Worm (Caenorhabditis elegans) whole organism, L1 larva: ENCODE measurements around the gene tsp-21.

Experiments used
- C34B4.2 ChIP-seq: sonication (generic microtip); optimal IDR thresholded peaks from 2 replicates; lab custom pipeline; 2017; ENCODE audit warnings: mild to moderate bottlenecking, missing genetic modification characterization, missing compliant biosample characterization
- Y116A8C.19 ChIP-seq: sonication (generic microtip); optimal IDR thresholded peaks from 2 replicates; lab custom pipeline; 2016; ENCODE audit warnings: missing compliant biosample characterization, missing genetic modification characterization, borderline replicate concordance
- alr-1 ChIP-seq: fragments of 200-800 bp; sonication (Bioruptor generic); optimal IDR thresholded peaks from 2 replicates; lab custom pipeline; 2018; ENCODE audit warnings: borderline replicate concordance, mild to moderate bottlenecking, missing genetic modification characterization, missing compliant biosample characterization
- ama-1 ChIP-seq: fragments of 150-350 bp; optimal IDR thresholded peaks from 2 replicates; lab custom pipeline; 2014
- blmp-1 ChIP-seq: fragments of 150-350 bp; optimal IDR thresholded peaks from 2 replicates; lab custom pipeline; 2014; ENCODE audit warnings: missing biosample characterization, missing genetic modification characterization
- ceh-63 ChIP-seq: fragments of 200-800 bp; sonication (Bioruptor generic); optimal IDR thresholded peaks from 2 replicates; lab custom pipeline; 2018; ENCODE audit warnings: mild to moderate bottlenecking, missing genetic modification characterization, missing compliant biosample characterization
- ceh-82 ChIP-seq, 3 experiments: fragments of 150-350 bp in 1 of 3; sonication (generic microtip) in 2 of 3; optimal IDR thresholded peaks; 2 replicates each; lab custom pipeline; 2014 to 2017; ENCODE audit warnings: missing biosample characterization in 3 of 3, missing genetic modification characterization in 3 of 3
- ceh-90 ChIP-seq: sonication (generic microtip); optimal IDR thresholded peaks from 2 replicates; lab custom pipeline; 2016; ENCODE audit warnings: missing genetic modification characterization, missing compliant biosample characterization
- dsc-1 ChIP-seq: sonication (generic microtip); optimal IDR thresholded peaks from 2 replicates; lab custom pipeline; 2016; ENCODE audit warnings: mild to moderate bottlenecking, missing genetic modification characterization, missing compliant biosample characterization
- efl-1 ChIP-seq, 4 experiments: fragments of 150-350 bp; optimal IDR thresholded peaks in 3 of 4; peaks in 1 of 4; 1 replicate in 1 of 4; 2 replicates in 3 of 4; lab custom pipeline; 2014; ENCODE audit warnings: missing biosample characterization in 2 of 4, missing genetic modification characterization in 2 of 4, missing genetic modification reagents in 2 of 4
- efl-3 ChIP-seq: fragments of 200-800 bp; sonication (Bioruptor generic); optimal IDR thresholded peaks from 2 replicates; lab custom pipeline; 2018; ENCODE audit warnings: mild to moderate bottlenecking, missing genetic modification characterization, missing compliant biosample characterization
- egl-27 ChIP-seq, 2 experiments: fragments of 150-350 bp in 1 of 2; sonication (generic microtip); optimal IDR thresholded peaks; 3 replicates each; lab custom pipeline; 2017 to 2018; ENCODE audit warnings: missing biosample characterization in 2 of 2, missing genetic modification characterization in 2 of 2, missing genetic modification reagents in 2 of 2
- elt-2 ChIP-seq: sonication (generic microtip); optimal IDR thresholded peaks from 2 replicates; lab custom pipeline; 2016; ENCODE audit warnings: missing genetic modification characterization, mild to moderate bottlenecking, inconsistent platforms, missing compliant biosample characterization, missing genetic modification reagents
- elt-3 ChIP-seq, 6 experiments: fragments of 150-350 bp in 1 of 6; sonication (generic microtip); optimal IDR thresholded peaks; 2 replicates each; lab custom pipeline; 2017 to 2018; ENCODE audit warnings: missing biosample characterization in 6 of 6, missing genetic modification characterization in 6 of 6, inconsistent platforms in 1 of 6
- ets-5 ChIP-seq: fragments of 200-800 bp; sonication (Bioruptor generic); IDR thresholded peaks from 2 replicates; pipeline ENCODE4 v1.3.6; 2022; ENCODE audit warnings: missing genetic modification characterization, missing compliant biosample characterization
- fkh-8 ChIP-seq: sonication (generic microtip); optimal IDR thresholded peaks from 2 replicates; lab custom pipeline; 2016; ENCODE audit warnings: mild to moderate bottlenecking, missing genetic modification characterization, missing compliant biosample characterization
- grh-1 ChIP-seq: fragments of 200-800 bp; sonication (Bioruptor generic); IDR thresholded peaks from 2 replicates; pipeline ENCODE4 v1.3.6; 2022; ENCODE audit warnings: missing genetic modification reagents, missing genetic modification characterization, missing compliant biosample characterization
- hlh-17 ChIP-seq: fragments of 200-800 bp; sonication (Bioruptor generic); optimal IDR thresholded peaks from 2 replicates; lab custom pipeline; 2018; ENCODE audit warnings: missing genetic modification characterization, mild to moderate bottlenecking, missing compliant biosample characterization, moderate library complexity, borderline replicate concordance
- irx-1 ChIP-seq: sonication (generic microtip); optimal IDR thresholded peaks from 2 replicates; lab custom pipeline; 2016; ENCODE audit warnings: missing genetic modification characterization, missing compliant biosample characterization
- isw-1 ChIP-seq: fragments of 200-800 bp; sonication (Bioruptor generic); IDR thresholded peaks from 2 replicates; pipeline ENCODE4 v1.3.6; 2022; ENCODE audit warnings: missing genetic modification characterization, missing compliant biosample characterization
- lin-13 ChIP-seq: fragments of 150-350 bp; optimal IDR thresholded peaks from 2 replicates; lab custom pipeline; 2014; ENCODE audit warnings: missing biosample characterization, missing genetic modification reagents, missing genetic modification characterization
- lin-15B ChIP-seq: fragments of 150-350 bp; sonication (generic microtip); optimal IDR thresholded peaks from 3 replicates; lab custom pipeline; 2014; ENCODE audit warnings: missing biosample characterization, missing genetic modification characterization
- lir-3 ChIP-seq: sonication (generic microtip); optimal IDR thresholded peaks from 2 replicates; lab custom pipeline; 2016; ENCODE audit warnings: mild to moderate bottlenecking, missing genetic modification characterization, moderate library complexity, missing compliant biosample characterization; ENCODE audit not compliant: poor library complexity
- lsy-2 ChIP-seq, 2 experiments: fragments of 150-350 bp; optimal IDR thresholded peaks; 2 replicates each; lab custom pipeline; 2014; ENCODE audit warnings: missing biosample characterization in 2 of 2, missing genetic modification characterization in 2 of 2
- mdl-1 ChIP-seq, 2 experiments: fragments of 150-350 bp; optimal IDR thresholded peaks; 2 replicates each; lab custom pipeline; 2014 to 2017; ENCODE audit warnings: missing biosample characterization in 2 of 2, missing genetic modification characterization in 2 of 2, inconsistent platforms in 1 of 2
- nhr-237 ChIP-seq: fragments of 150-350 bp; optimal IDR thresholded peaks from 2 replicates; lab custom pipeline; 2014; ENCODE audit warnings: missing biosample characterization, missing genetic modification characterization
- nhr-28 ChIP-seq: fragments of 150-350 bp; optimal IDR thresholded peaks from 2 replicates; lab custom pipeline; 2014; ENCODE audit warnings: missing biosample characterization, missing genetic modification characterization
- nhr-47 ChIP-seq: sonication (generic microtip); optimal IDR thresholded peaks from 2 replicates; lab custom pipeline; 2016; ENCODE audit warnings: mild to moderate bottlenecking, missing genetic modification characterization, moderate library complexity, missing compliant biosample characterization
- nhr-71 ChIP-seq: sonication (generic microtip); optimal IDR thresholded peaks from 2 replicates; lab custom pipeline; 2016; ENCODE audit warnings: mild to moderate bottlenecking, missing genetic modification characterization, moderate library complexity, missing compliant biosample characterization
- nhr-77 ChIP-seq: fragments of 150-350 bp; optimal IDR thresholded peaks from 2 replicates; lab custom pipeline; 2014; ENCODE audit warnings: missing biosample characterization, missing genetic modification characterization
- nhr-85 ChIP-seq: sonication (generic microtip); peaks from one replicate; lab custom pipeline; 2016; ENCODE audit warnings: missing genetic modification characterization, inconsistent platforms, missing compliant biosample characterization
- tlp-1 ChIP-seq: fragments of 150-350 bp; optimal IDR thresholded peaks from 2 replicates; lab custom pipeline; 2014; ENCODE audit warnings: missing biosample characterization, missing genetic modification characterization
- unc-62 ChIP-seq: fragments of 150-350 bp; optimal IDR thresholded peaks from 2 replicates; lab custom pipeline; 2014; ENCODE audit warnings: missing biosample characterization, missing genetic modification reagents, missing genetic modification characterization
- unc-86 ChIP-seq: sonication (generic microtip); optimal IDR thresholded peaks from 2 replicates; lab custom pipeline; 2016; ENCODE audit warnings: missing genetic modification characterization, missing compliant biosample characterization
- xbp-1 ChIP-seq: sonication (generic microtip); optimal IDR thresholded peaks from 2 replicates; lab custom pipeline; 2016; ENCODE audit warnings: missing genetic modification characterization, missing compliant biosample characterization
- zag-1 ChIP-seq: fragments of 150-350 bp; optimal IDR thresholded peaks from 2 replicates; lab custom pipeline; 2014; ENCODE audit warnings: missing biosample characterization, missing genetic modification characterization
- ztf-4 ChIP-seq: fragments of 150-350 bp; optimal IDR thresholded peaks from 2 replicates; lab custom pipeline; 2014; ENCODE audit warnings: missing biosample characterization, missing genetic modification characterization

tsp-21 gene

ce11 chrX:9932226-9932773 is at the start of gene tsp-21 (continued):
- peak; percentile 77 for TF ChIP-seq nhr-77 (tag; lab: Kevin White, UChicago)
- TF ChIP-seq C34B4.2 (tag; lab: Kevin White, UChicago), result no peak
- TF ChIP-seq Y116A8C.19 (tag; lab: Kevin White, UChicago), result no peak
- TF ChIP-seq xbp-1, result peak; percentile 62
- no peak for TF ChIP-seq ets-5 (GFP tag; lab: Robert Waterston, UW)
- peak; percentile 69 for TF ChIP-seq nhr-47 (tag; lab: Kevin White, UChicago)
- TF ChIP-seq nhr-237 (tag; lab: Kevin White, UChicago), result peak; percentile 71
- TF ChIP-seq ztf-4 (tag; lab: Kevin White, UChicago), result peak; percentile 52
- no peak for TF ChIP-seq hlh-17 (GFP tag; lab: Kevin White, UChicago)
- TF ChIP-seq ama-1 (lab: Kevin White, UChicago), result no peak
- TF ChIP-seq elt-2 (tag; lab: Kevin White, UChicago), result peak; percentile 38
- no peak for TF ChIP-seq nhr-28 (tag; lab: Kevin White, UChicago)
- peak; percentile 11 for TF ChIP-seq dsc-1 (tag; lab: Kevin White, UChicago)
- TF ChIP-seq ceh-90 (tag; lab: Kevin White, UChicago), result no peak
- TF ChIP-seq lir-3 (tag; lab: Kevin White, UChicago), result no peak
- peak in 1 of 2 experiments; percentile 71 for TF ChIP-seq mdl-1 (tag; optimal IDR thresholded peaks at IDR 0.05; lab: Kevin White, UChicago)
- TF ChIP-seq ceh-63, result no peak
- TF ChIP-seq ceh-82 (tag; optimal IDR thresholded peaks at IDR 0.05; lab: Kevin White, UChicago), result peak in 2 of 3 experiments; percentile 12 to 87
- peak; percentile 15 for TF ChIP-seq irx-1 (tag; lab: Kevin White, UChicago)
- no peak for TF ChIP-seq zag-1
- peak; percentile 28 to 78 for TF ChIP-seq lsy-2 (tag; optimal IDR thresholded peaks at IDR 0.05; lab: Kevin White, UChicago)
- peak; percentile 67 for TF ChIP-seq lin-13
- TF ChIP-seq tlp-1 (tag; lab: Kevin White, UChicago), result no peak
- TF ChIP-seq alr-1 (tag; lab: Kevin White, UChicago), result no peak
- TF ChIP-seq isw-1, result no peak
- TF ChIP-seq efl-3 (GFP tag; lab: Kevin White, UChicago), result no peak
- TF ChIP-seq lin-15B, result no peak
- TF ChIP-seq grh-1 (GFP tag; lab: Robert Waterston, UW), result 0 out of 2 replicates have a peak, but pooled peaks have one; percentile 9
- TF ChIP-seq efl-1 (optimal IDR thresholded peaks at IDR 0.05; lab: Kevin White, UChicago), result peak; percentile 19 to 54
- TF ChIP-seq efl-1 (GFP tag; optimal IDR thresholded peaks at IDR 0.05 in 1 of 2; lab: Kevin White, UChicago), result peak in 1 of 2 experiments; percentile 65
- peak; percentile 77 for TF ChIP-seq nhr-71
- TF ChIP-seq unc-86 (tag; lab: Kevin White, UChicago), result peak; percentile 5

ce11 chrX:9882572-9882971 is 49.6 kb upstream of the tsp-21 start:
- TF ChIP-seq elt-3 (tag; optimal IDR thresholded peaks at IDR 0.05; lab: Kevin White, UChicago), result no peak
- TF ChIP-seq nhr-85, result no peak
- TF ChIP-seq efl-1 (optimal IDR thresholded peaks at IDR 0.05; lab: Kevin White, UChicago), result no peak
- peak in 1 of 2 experiments; percentile 62 for TF ChIP-seq efl-1 (GFP tag; optimal IDR thresholded peaks at IDR 0.05 in 1 of 2; lab: Kevin White, UChicago)
- TF ChIP-seq elt-2 (tag; lab: Kevin White, UChicago), result peak; percentile 55
- TF ChIP-seq egl-27 (tag; optimal IDR thresholded peaks at IDR 0.05; lab: Kevin White, UChicago), result no peak

ce11 chrX:9883837-9884324 is 48.3 kb upstream of the tsp-21 start, which contains the start of gene mrp-4:
Gene mrp-4, plus strand, starts transcription at chrX:9884274.
- TF ChIP-seq blmp-1 (tag; lab: Kevin White, UChicago) (no peak), fkh-8 (tag; lab: Kevin White, UChicago) (no peak), unc-62 (GFP tag; lab: Kevin White, UChicago) (no peak)
